Fruit fly (Drosophila melanogaster): ENCODE results near the gene CG11498.
A peak's percentile ranks its signal among the peaks of the same experiment; 100 is the strongest.

The CG11498 gene

dm6 chr3R:30164162-30164561 lies 3.9 kb upstream of the CG11498 start (continued):
- no peak for TF ChIP-seq insv (GFP tag; optimal IDR thresholded peaks at IDR 0.05)
- TF ChIP-seq CG9797 (GFP tag; optimal IDR thresholded peaks at IDR 0.05) = no peak
- peak; percentile 41; the same call in 1 of the 2 replicates for TF ChIP-seq lmd (GFP tag; IDR thresholded peaks at IDR 0.05)
- no peak for TF ChIP-seq sima (GFP tag; optimal IDR thresholded peaks at IDR 0.05)
- peak; percentile 5 for TF ChIP-seq CG4820 (GFP tag; optimal IDR thresholded peaks at IDR 0.05)
- no peak for TF ChIP-seq fd102C (GFP tag; optimal IDR thresholded peaks at IDR 0.05)
- no peak for TF ChIP-seq inv (GFP tag; IDR thresholded peaks at IDR 0.05; ENCODE audit: partially characterized antibody)
- TF ChIP-seq Neu2 (GFP tag; optimal IDR thresholded peaks at IDR 0.05; ENCODE audit: borderline replicate concordance) = no peak
- no peak for TF ChIP-seq CG31388 (GFP tag; optimal IDR thresholded peaks at IDR 0.05)
- no peak for TF ChIP-seq CG13775 (GFP tag; optimal IDR thresholded peaks at IDR 0.05)
- TF ChIP-seq CG17612 (GFP tag; IDR thresholded peaks at IDR 0.05) = no peak
- TF ChIP-seq tup (GFP tag; optimal IDR thresholded peaks at IDR 0.05) = no peak
- peak in 1 of 2 experiments; percentile 26 for TF ChIP-seq Pdp1 (GFP tag; optimal IDR thresholded peaks at IDR 0.05)
- no peak for TF ChIP-seq CG10462 (GFP tag; optimal IDR thresholded peaks at IDR 0.05)
- TF ChIP-seq CG11504 (tag; optimal IDR thresholded peaks at IDR 0.05) = no peak
- no peak for TF ChIP-seq CoRest (tag; optimal IDR thresholded peaks at IDR 0.05)
- TF ChIP-seq CG16863 (GFP tag; optimal IDR thresholded peaks at IDR 0.05) = no peak
- TF ChIP-seq CG12299 (tag; optimal IDR thresholded peaks at IDR 0.05) = no peak
- TF ChIP-seq Elba2 (GFP tag; optimal IDR thresholded peaks at IDR 0.05) = no peak
- peak; percentile 54 for TF ChIP-seq row (GFP tag; IDR thresholded peaks at IDR 0.05)
- 0 out of 3 replicates have a peak, but pooled peaks have one; percentile 26 for TF ChIP-seq tgo (GFP tag; IDR thresholded peaks at IDR 0.05)
- TF ChIP-seq CG3847 (GFP tag; IDR thresholded peaks at IDR 0.05) = no peak
- no peak for TF ChIP-seq tna (GFP tag; IDR thresholded peaks at IDR 0.05; ENCODE audit: partially characterized antibody)
- no peak for TF ChIP-seq lola (GFP tag; optimal IDR thresholded peaks at IDR 0.05)
- no peak for TF ChIP-seq Fer3 (tag; optimal IDR thresholded peaks at IDR 0.05)
- no peak for TF ChIP-seq CG3726 (GFP tag; IDR thresholded peaks at IDR 0.05)
- TF ChIP-seq Ada2b (GFP tag; IDR thresholded peaks at IDR 0.05) = peak; percentile 28; the same call in 1 of the 2 replicates
- no peak for TF ChIP-seq CG2202 (tag; optimal IDR thresholded peaks at IDR 0.05)
- peak; percentile 40 for TF ChIP-seq pnt (GFP tag; optimal IDR thresholded peaks at IDR 0.05)
- no peak for TF ChIP-seq h (optimal IDR thresholded peaks at IDR 0.05)
- TF ChIP-seq CG17361 (GFP tag; IDR thresholded peaks at IDR 0.05) = no peak
- no peak; the same call in 2 of the 3 replicates for TF ChIP-seq B-H1 (GFP tag; IDR thresholded peaks at IDR 0.05)
- TF ChIP-seq bsh (GFP tag; optimal IDR thresholded peaks at IDR 0.05) = peak in 1 of 2 experiments; percentile 45
- no peak for TF ChIP-seq CG18011 (GFP tag; optimal IDR thresholded peaks at IDR 0.05)
- no peak for TF ChIP-seq zf30C (GFP tag; optimal IDR thresholded peaks at IDR 0.05)
- TF ChIP-seq CG16813 (GFP tag; IDR thresholded peaks at IDR 0.05; ENCODE audit: partially characterized antibody) = no peak
- TF ChIP-seq Dll (GFP tag; IDR thresholded peaks at IDR 0.05; ENCODE audit: partially characterized antibody) = no peak
- TF ChIP-seq CG11398 (GFP tag; optimal IDR thresholded peaks at IDR 0.05) = no peak
- TF ChIP-seq CG14965 (GFP tag; optimal IDR thresholded peaks at IDR 0.05; ENCODE audit: borderline replicate concordance) = no peak
- TF ChIP-seq Hmx (GFP tag; optimal IDR thresholded peaks at IDR 0.05) = no peak
- peak; percentile 42 for TF ChIP-seq phol (tag; optimal IDR thresholded peaks at IDR 0.05)
- no peak for TF ChIP-seq CG6654 (GFP tag; optimal IDR thresholded peaks at IDR 0.05)
- no peak for TF ChIP-seq cas (GFP tag; IDR thresholded peaks at IDR 0.05)
- no peak for TF ChIP-seq CG9437 (GFP tag; optimal IDR thresholded peaks at IDR 0.05)
- TF ChIP-seq hb (GFP tag; IDR thresholded peaks at IDR 0.05; ENCODE audit: partially characterized antibody) = no peak
- peak; percentile 85 for TF ChIP-seq ci (GFP tag; IDR thresholded peaks at IDR 0.05)
- TF ChIP-seq Eip74EF (GFP tag; optimal IDR thresholded peaks at IDR 0.05) = peak in 1 of 2 experiments; percentile 42
- no peak for TF ChIP-seq CG2120 (GFP tag; optimal IDR thresholded peaks at IDR 0.05)
- no peak for TF ChIP-seq NFAT (GFP tag; IDR thresholded peaks at IDR 0.05)
- no peak for TF ChIP-seq trem (tag; optimal IDR thresholded peaks at IDR 0.05)
